Fruit fly (Drosophila melanogaster): ENCODE results near the gene CG14142.
A peak's percentile ranks its signal among the peaks of the same experiment; 100 is the strongest.

Gene CG14142

dm6 chr3L:11169299-11170181 is 3.8 kb upstream of the CG14142 start, which contains the start of the genes wls and Adck5:
Gene wls (minus strand): TSS chr3L:11169625.
Gene Adck5 (plus strand): TSS chr3L:11169817.
- TF ChIP-seq Rel (GFP tag; optimal IDR thresholded peaks at IDR 0.05) (no peak), Rel (tag; optimal IDR thresholded peaks at IDR 0.05) (no peak), N (GFP tag; optimal IDR thresholded peaks at IDR 0.05) (no peak), Jra (GFP tag; optimal IDR thresholded peaks at IDR 0.05) (no peak), Hr78 (GFP tag; optimal IDR thresholded peaks at IDR 0.05) (no peak), Dif (GFP tag; optimal IDR thresholded peaks at IDR 0.05; ENCODE audit: partially characterized antibody) (no peak), dsf (GFP tag; optimal IDR thresholded peaks at IDR 0.05; ENCODE audit: borderline replicate concordance) (no peak), br (GFP tag; optimal IDR thresholded peaks at IDR 0.05) (peak; percentile 80), Abd-B (GFP tag; optimal IDR thresholded peaks at IDR 0.05) (no peak), GATAd (GFP tag; optimal IDR thresholded peaks at IDR 0.05) (no peak), CG9705 (GFP tag; optimal IDR thresholded peaks at IDR 0.05) (peak; percentile 56), Sp1 (GFP tag; optimal IDR thresholded peaks at IDR 0.05) (peak; percentile 57), pan (optimal IDR thresholded peaks at IDR 0.05) (no peak), Myc (optimal IDR thresholded peaks at IDR 0.05) (no peak), foxo (GFP tag; optimal IDR thresholded peaks at IDR 0.05) (peak in 1 of 2 experiments; percentile 30), sv (GFP tag; optimal IDR thresholded peaks at IDR 0.05) (no peak), rgr (GFP tag; optimal IDR thresholded peaks at IDR 0.05) (peak; percentile 82), HLH106 (tag; optimal IDR thresholded peaks at IDR 0.05) (peak; percentile 45), lola (GFP tag; optimal IDR thresholded peaks at IDR 0.05) (no peak), h (GFP tag; optimal IDR thresholded peaks at IDR 0.05) (peak; percentile 72), Dfd (GFP tag; optimal IDR thresholded peaks at IDR 0.05) (no peak), woc (GFP tag; optimal IDR thresholded peaks at IDR 0.05) (no peak), Hr83 (GFP tag; optimal IDR thresholded peaks at IDR 0.05; ENCODE audit: poor library complexity, severe bottlenecking) (peak; percentile 87), CrebA (GFP tag; optimal IDR thresholded peaks at IDR 0.05; ENCODE audit: borderline replicate concordance) (no peak), dl (GFP tag; optimal IDR thresholded peaks at IDR 0.05; ENCODE audit: insufficient read depth in 1 of 2, partially characterized antibody in 2 of 2) (no peak), usp (GFP tag; optimal IDR thresholded peaks at IDR 0.05) (no peak), dmrt93B (GFP tag; optimal IDR thresholded peaks at IDR 0.05) (peak; percentile 74), Mio (GFP tag; optimal IDR thresholded peaks at IDR 0.05) (no peak), tai (GFP tag; optimal IDR thresholded peaks at IDR 0.05) (no peak), fru (GFP tag; optimal IDR thresholded peaks at IDR 0.05) (peak; percentile 63), brk (GFP tag; optimal IDR thresholded peaks at IDR 0.05) (no peak), sage (GFP tag; optimal IDR thresholded peaks at IDR 0.05) (no peak), Hnf4 (GFP tag; optimal IDR thresholded peaks at IDR 0.05) (no peak), ey (GFP tag; optimal IDR thresholded peaks at IDR 0.05) (peak; percentile 15), CG32264 (GFP tag; optimal IDR thresholded peaks at IDR 0.05) (no peak), psq (GFP tag; optimal IDR thresholded peaks at IDR 0.05) (peak; percentile 9), OdsH (GFP tag; optimal IDR thresholded peaks at IDR 0.05) (peak; percentile 64), jim (GFP tag; optimal IDR thresholded peaks at IDR 0.05) (no peak), Vsx2 (GFP tag; optimal IDR thresholded peaks at IDR 0.05; ENCODE audit: partially characterized antibody) (no peak)

- TF ChIP-seq HLH106 (tag; optimal IDR thresholded peaks at IDR 0.05) (no peak), lola (GFP tag; optimal IDR thresholded peaks at IDR 0.05) (no peak), psq (GFP tag; optimal IDR thresholded peaks at IDR 0.05) (no peak), GATAd (GFP tag; optimal IDR thresholded peaks at IDR 0.05) (no peak), Jra (GFP tag; optimal IDR thresholded peaks at IDR 0.05) (no peak), Abd-B (GFP tag; optimal IDR thresholded peaks at IDR 0.05) (no peak), Hnf4 (GFP tag; optimal IDR thresholded peaks at IDR 0.05) (no peak), OdsH (GFP tag; optimal IDR thresholded peaks at IDR 0.05) (no peak), dl (GFP tag; optimal IDR thresholded peaks at IDR 0.05; ENCODE audit: insufficient read depth in 1 of 2, partially characterized antibody in 2 of 2) (no peak)
Measured at dm6 chr3L:11182994-11183393, 9.7 kb downstream of the CG14142 start.
